Worm (Caenorhabditis elegans) whole organism, late embryonic: ENCODE results near the gene C45G9.11.
"Not testable (repeated sequence)": the region's sequence is repeated elsewhere in the genome, so short reads cannot be mapped to it uniquely, and the experiment has no call there.

ENCODE experiments used
- C08G9.2 ChIP-seq: sonication (generic microtip); optimal IDR thresholded peaks from 2 replicates; lab custom pipeline; 2016; ENCODE audit warnings: mild to moderate bottlenecking, missing genetic modification characterization, moderate library complexity, missing compliant biosample characterization
- ahr-1 ChIP-seq: sonication (generic microtip); optimal IDR thresholded peaks from 2 replicates; lab custom pipeline; 2016; ENCODE audit warnings: missing genetic modification characterization, missing compliant biosample characterization
- ama-1 ChIP-seq: fragments of 150-350 bp; optimal IDR thresholded peaks from 2 replicates; lab custom pipeline; 2014
- ceh-19 ChIP-seq: fragments of 200-800 bp; sonication (Bioruptor generic); optimal IDR thresholded peaks from 2 replicates; lab custom pipeline; 2018; ENCODE audit warnings: mild to moderate bottlenecking, missing genetic modification characterization, missing compliant biosample characterization
- ceh-22 ChIP-seq: sonication (generic microtip); optimal IDR thresholded peaks from 2 replicates; lab custom pipeline; 2017; ENCODE audit warnings: missing biosample characterization, missing genetic modification characterization
- ceh-31 ChIP-seq: sonication (generic microtip); optimal IDR thresholded peaks from 2 replicates; lab custom pipeline; 2016; ENCODE audit warnings: missing genetic modification characterization, missing compliant biosample characterization
- elt-2 ChIP-seq: sonication (generic microtip); optimal IDR thresholded peaks from 2 replicates; lab custom pipeline; 2016; ENCODE audit warnings: missing genetic modification reagents, missing genetic modification characterization, missing compliant biosample characterization
- ets-4 ChIP-seq: sonication (generic microtip); optimal IDR thresholded peaks from 2 replicates; lab custom pipeline; 2016; ENCODE audit warnings: missing genetic modification characterization, missing compliant biosample characterization
- fkh-6 ChIP-seq: sonication (generic microtip); optimal IDR thresholded peaks from 2 replicates; lab custom pipeline; 2016; ENCODE audit warnings: missing genetic modification characterization, missing compliant biosample characterization
- mec-3 ChIP-seq: sonication (generic microtip); optimal IDR thresholded peaks from 2 replicates; lab custom pipeline; 2016; ENCODE audit warnings: borderline replicate concordance, missing genetic modification characterization, missing compliant biosample characterization
- pat-9 ChIP-seq: fragments of 200-800 bp; sonication (Bioruptor generic); optimal IDR thresholded peaks from 2 replicates; lab custom pipeline; 2018; ENCODE audit warnings: mild to moderate bottlenecking, missing genetic modification characterization, moderate library complexity, missing compliant biosample characterization
- pha-2 ChIP-seq: sonication (generic microtip); optimal IDR thresholded peaks from 2 replicates; lab custom pipeline; 2017; ENCODE audit warnings: mild to moderate bottlenecking, missing genetic modification characterization, missing compliant biosample characterization
- pqm-1 ChIP-seq: sonication (generic microtip); optimal IDR thresholded peaks from 2 replicates; lab custom pipeline; 2016; ENCODE audit warnings: missing genetic modification characterization, missing compliant biosample characterization
- unc-86 ChIP-seq: sonication (generic microtip); optimal IDR thresholded peaks from 2 replicates; lab custom pipeline; 2016; ENCODE audit warnings: missing genetic modification characterization, missing compliant biosample characterization

DNA sequence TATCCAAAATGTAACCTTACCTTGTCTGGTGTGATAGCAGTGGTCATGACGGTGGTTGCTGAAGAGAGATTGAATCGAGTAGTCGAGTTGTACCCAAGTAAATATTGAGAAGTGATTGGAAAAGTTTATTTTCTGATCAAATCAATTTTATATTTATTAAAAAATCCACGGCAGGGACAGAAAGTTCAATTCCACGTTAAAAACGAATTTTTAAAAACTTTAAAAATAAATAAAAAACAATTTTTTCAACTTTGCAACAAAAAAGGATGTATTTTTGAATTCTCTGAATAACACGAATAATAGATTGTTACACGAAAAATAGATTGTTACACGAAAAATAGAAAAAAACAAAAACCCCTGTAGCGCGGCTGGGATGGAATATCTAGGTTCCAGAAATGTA, 12.8 kb downstream of the C45G9.11 start, which contains the start of gene C45G9.9:
- not testable (repeated sequence) for TF ChIP-seq ceh-31 (tag; lab: Kevin White, UChicago); mec-3 (tag; lab: Kevin White, UChicago); elt-2; ceh-22; ets-4 (tag; lab: Kevin White, UChicago); C08G9.2 (tag; lab: Kevin White, UChicago); pat-9 (tag; lab: Kevin White, UChicago); pha-2 (tag; lab: Kevin White, UChicago); fkh-6 (tag; lab: Kevin White, UChicago); pqm-1 (tag; lab: Kevin White, UChicago); ceh-19 (GFP tag; lab: Kevin White, UChicago); ahr-1 (tag; lab: Kevin White, UChicago); ama-1 (lab: Kevin White, UChicago); unc-86
